Worm (Caenorhabditis elegans) whole organism, L1 larva: Measurements from ENCODE around the gene lir-1.

Experiments
- F16B12.6 ChIP-seq: fragments of 150-350 bp; optimal IDR thresholded peaks from 2 replicates; lab custom pipeline; 2014; ENCODE audit warnings: missing biosample characterization, missing genetic modification characterization
- Y116A8C.19 ChIP-seq: sonication (generic microtip); optimal IDR thresholded peaks from 2 replicates; lab custom pipeline; 2016; ENCODE audit warnings: missing compliant biosample characterization, missing genetic modification characterization, borderline replicate concordance
- ceh-90 ChIP-seq: sonication (generic microtip); optimal IDR thresholded peaks from 2 replicates; lab custom pipeline; 2016; ENCODE audit warnings: missing genetic modification characterization, missing compliant biosample characterization
- elt-3 ChIP-seq, 6 experiments: fragments of 150-350 bp in 1 of 6; sonication (generic microtip); optimal IDR thresholded peaks; 2 replicates each; lab custom pipeline; 2017 to 2018; ENCODE audit warnings: missing biosample characterization in 6 of 6, missing genetic modification characterization in 6 of 6, inconsistent platforms in 1 of 6
- fkh-10 ChIP-seq: sonication (generic microtip); optimal IDR thresholded peaks from 2 replicates; lab custom pipeline; 2017; ENCODE audit warnings: missing biosample characterization, missing genetic modification reagents, missing genetic modification characterization
- fkh-4 ChIP-seq: sonication (generic microtip); optimal IDR thresholded peaks from 2 replicates; lab custom pipeline; 2016; ENCODE audit warnings: missing compliant biosample characterization, missing genetic modification characterization, borderline replicate concordance
- irx-1 ChIP-seq: sonication (generic microtip); optimal IDR thresholded peaks from 2 replicates; lab custom pipeline; 2016; ENCODE audit warnings: missing genetic modification characterization, missing compliant biosample characterization
- isw-1 ChIP-seq: fragments of 200-800 bp; sonication (Bioruptor generic); IDR thresholded peaks from 2 replicates; pipeline ENCODE4 v1.3.6; 2022; ENCODE audit warnings: missing genetic modification characterization, missing compliant biosample characterization
- lin-14 ChIP-seq: fragments of 200-800 bp; sonication (Bioruptor generic); optimal IDR thresholded peaks from 2 replicates; lab custom pipeline; 2018; ENCODE audit warnings: mild to moderate bottlenecking, missing genetic modification characterization, moderate library complexity, missing compliant biosample characterization
- lin-15B ChIP-seq: fragments of 150-350 bp; sonication (generic microtip); optimal IDR thresholded peaks from 3 replicates; lab custom pipeline; 2014; ENCODE audit warnings: missing biosample characterization, missing genetic modification characterization
- lsy-2 ChIP-seq, 2 experiments: fragments of 150-350 bp; optimal IDR thresholded peaks; 2 replicates each; lab custom pipeline; 2014; ENCODE audit warnings: missing biosample characterization in 2 of 2, missing genetic modification characterization in 2 of 2
- nhr-11 ChIP-seq: fragments of 150-350 bp; optimal IDR thresholded peaks from 2 replicates; lab custom pipeline; 2014; ENCODE audit warnings: missing biosample characterization, missing genetic modification characterization
- nhr-20 ChIP-seq: sonication (generic microtip); optimal IDR thresholded peaks from 2 replicates; lab custom pipeline; 2016; ENCODE audit warnings: mild to moderate bottlenecking, missing genetic modification characterization, missing compliant biosample characterization
- nhr-71 ChIP-seq: sonication (generic microtip); optimal IDR thresholded peaks from 2 replicates; lab custom pipeline; 2016; ENCODE audit warnings: mild to moderate bottlenecking, missing genetic modification characterization, moderate library complexity, missing compliant biosample characterization
- nhr-77 ChIP-seq: fragments of 150-350 bp; optimal IDR thresholded peaks from 2 replicates; lab custom pipeline; 2014; ENCODE audit warnings: missing biosample characterization, missing genetic modification characterization
- pag-3 ChIP-seq: sonication (generic microtip); optimal IDR thresholded peaks from 2 replicates; lab custom pipeline; 2017; ENCODE audit warnings: missing genetic modification characterization, mild to moderate bottlenecking, missing compliant biosample characterization, antibody characterized with exemption, borderline replicate concordance; ENCODE audit not compliant: insufficient read depth
- rnt-1 ChIP-seq: sonication (generic microtip); optimal IDR thresholded peaks from 2 replicates; lab custom pipeline; 2016; ENCODE audit warnings: mild to moderate bottlenecking, missing genetic modification characterization, moderate library complexity, missing compliant biosample characterization
- skn-1 ChIP-seq: fragments of 150-350 bp; optimal IDR thresholded peaks from 2 replicates; lab custom pipeline; 2014; ENCODE audit warnings: missing biosample characterization, missing genetic modification characterization
- snpc-4 ChIP-seq: fragments of 150-350 bp; optimal IDR thresholded peaks from 2 replicates; lab custom pipeline; 2014; ENCODE audit warnings: missing biosample characterization, missing genetic modification characterization
- snu-23 ChIP-seq: sonication (generic microtip); optimal IDR thresholded peaks from 2 replicates; lab custom pipeline; 2016; ENCODE audit warnings: missing genetic modification characterization, missing compliant biosample characterization
- sup-37 ChIP-seq: fragments of 200-800 bp; sonication (Bioruptor generic); optimal IDR thresholded peaks from 2 replicates; lab custom pipeline; 2018; ENCODE audit warnings: mild to moderate bottlenecking, missing genetic modification characterization, missing compliant biosample characterization
- swsn-7 ChIP-seq: sonication (generic microtip); optimal IDR thresholded peaks from 2 replicates; lab custom pipeline; 2016; ENCODE audit warnings: missing genetic modification characterization, missing compliant biosample characterization
- tlp-1 ChIP-seq: fragments of 150-350 bp; optimal IDR thresholded peaks from 2 replicates; lab custom pipeline; 2014; ENCODE audit warnings: missing biosample characterization, missing genetic modification characterization
- unc-130 ChIP-seq: fragments of 150-350 bp; optimal IDR thresholded peaks from 2 replicates; lab custom pipeline; 2017; ENCODE audit warnings: missing biosample characterization, missing genetic modification characterization, inconsistent platforms
- unc-62 ChIP-seq: fragments of 150-350 bp; optimal IDR thresholded peaks from 2 replicates; lab custom pipeline; 2014; ENCODE audit warnings: missing biosample characterization, missing genetic modification reagents, missing genetic modification characterization
- ztf-11 ChIP-seq, 2 experiments: sonication (generic microtip); optimal IDR thresholded peaks; 2 replicates each; lab custom pipeline; 2016 to 2017; ENCODE audit warnings: missing genetic modification characterization in 2 of 2, missing biosample characterization in 1 of 2, missing compliant biosample characterization in 1 of 2
- ztf-4 ChIP-seq: fragments of 150-350 bp; optimal IDR thresholded peaks from 2 replicates; lab custom pipeline; 2014; ENCODE audit warnings: missing biosample characterization, missing genetic modification characterization

lir-1 gene

ce11 chrII:7720479-7720878 is 48.7 kb downstream of the lir-1 start:
- peak; percentile 4 for TF ChIP-seq snu-23 (GFP tag; lab: Kevin White, UChicago)
- no peak for TF ChIP-seq skn-1 (tag; lab: Kevin White, UChicago)
- TF ChIP-seq nhr-71 (tag; lab: Kevin White, UChicago) = peak; percentile 13
- TF ChIP-seq lin-14 (GFP tag; lab: Kevin White, UChicago) = peak; percentile 26
- no peak for TF ChIP-seq elt-3 (tag; optimal IDR thresholded peaks at IDR 0.05; lab: Kevin White, UChicago)
- no peak for TF ChIP-seq lin-15B (tag; lab: Kevin White, UChicago)
- TF ChIP-seq swsn-7 (tag; lab: Kevin White, UChicago) = no peak

- TF ChIP-seq ceh-90 (tag; lab: Kevin White, UChicago) (no peak), pag-3 (tag; lab: Kevin White, UChicago) (no peak), lin-14 (GFP tag; lab: Kevin White, UChicago) (peak; percentile 69), ztf-11 (tag; optimal IDR thresholded peaks at IDR 0.05; lab: Kevin White, UChicago) (no peak), nhr-71 (tag; lab: Kevin White, UChicago) (peak; percentile 46), isw-1 (GFP tag; lab: Robert Waterston, UW) (no peak), irx-1 (no peak), ztf-4 (tag; lab: Kevin White, UChicago) (no peak), rnt-1 (tag; lab: Kevin White, UChicago) (peak; percentile 53), sup-37 (no peak), skn-1 (tag; lab: Kevin White, UChicago) (no peak), lsy-2 (tag; optimal IDR thresholded peaks at IDR 0.05; lab: Kevin White, UChicago) (peak in 1 of 2 experiments; percentile 28), unc-62 (no peak), nhr-77 (no peak), snu-23 (GFP tag; lab: Kevin White, UChicago) (peak; percentile 13), unc-130 (tag; lab: Kevin White, UChicago) (peak; percentile 23), Y116A8C.19 (tag; lab: Kevin White, UChicago) (no peak), elt-3 (tag; optimal IDR thresholded peaks at IDR 0.05; lab: Kevin White, UChicago) (no peak)
Observed at ce11 chrII:7722784-7723183, 51.0 kb downstream of the lir-1 start.

ce11 chrII:7724603-7725002 is 52.8 kb downstream of the lir-1 start, which contains the start of gene cpna-2:
Gene cpna-2 (plus strand): TSS chrII:7724903.
- TF ChIP-seq elt-3 (tag; optimal IDR thresholded peaks at IDR 0.05; lab: Kevin White, UChicago) (no peak), snpc-4 (no peak), fkh-10 (no peak), fkh-4 (tag; lab: Kevin White, UChicago) (no peak), nhr-11 (tag; lab: Kevin White, UChicago) (no peak), nhr-20 (tag; lab: Kevin White, UChicago) (no peak), isw-1 (GFP tag; lab: Robert Waterston, UW) (no peak), F16B12.6 (tag; lab: Kevin White, UChicago) (no peak), lsy-2 (tag; optimal IDR thresholded peaks at IDR 0.05; lab: Kevin White, UChicago) (no peak), tlp-1 (tag; lab: Kevin White, UChicago) (no peak)
- TF ChIP-seq, all 84 proteins: peak for 0
